Worm (Caenorhabditis elegans) whole organism, midembryonic: ENCODE measurements around the gene dpff-1.

ENCODE experiments used
- cog-1 ChIP-seq: sonication (generic microtip); optimal IDR thresholded peaks from 2 replicates; lab custom pipeline; 2016; ENCODE audit warnings: missing genetic modification characterization, missing compliant biosample characterization
- flt-1 ChIP-seq: fragments of 200-800 bp; sonication (Bioruptor generic); IDR thresholded peaks from 2 replicates; pipeline ENCODE4 v1.3.6; 2022; ENCODE audit warnings: missing genetic modification characterization, missing compliant biosample characterization
- klf-2 ChIP-seq: fragments of 200-800 bp; sonication (Bioruptor generic); conservative IDR thresholded peaks from 2 replicates; pipeline ENCODE4 v1.3.6; 2022; ENCODE audit warnings: missing genetic modification reagents, missing genetic modification characterization, missing compliant biosample characterization
- med-1 ChIP-seq: sonication (generic microtip); optimal IDR thresholded peaks from 2 replicates; lab custom pipeline; 2017; ENCODE audit warnings: missing genetic modification characterization, mild to moderate bottlenecking, missing compliant biosample characterization, antibody characterized with exemption, missing genetic modification reagents; ENCODE audit not compliant: insufficient read depth
- ref-1 ChIP-seq: fragments of 200-800 bp; sonication (Bioruptor generic); conservative IDR thresholded peaks from 2 replicates; pipeline ENCODE4 v1.3.6; 2022; ENCODE audit warnings: missing genetic modification reagents, missing genetic modification characterization, missing compliant biosample characterization
- tab-1 ChIP-seq: fragments of 200-800 bp; sonication (Bioruptor generic); IDR thresholded peaks from 2 replicates; pipeline ENCODE4 v1.3.6; 2022; ENCODE audit warnings: missing genetic modification characterization, missing compliant biosample characterization
- ztf-23 ChIP-seq: fragments of 200-800 bp; sonication (Bioruptor generic); IDR thresholded peaks from 2 replicates; pipeline ENCODE4 v1.3.6; 2022; ENCODE audit warnings: missing genetic modification reagents, missing genetic modification characterization, missing compliant biosample characterization
- ztf-29 ChIP-seq: fragments of 200-800 bp; sonication (Bioruptor generic); IDR thresholded peaks from 2 replicates; pipeline ENCODE4 v1.3.6; 2022; ENCODE audit warnings: missing genetic modification reagents, missing genetic modification characterization, missing compliant biosample characterization

ce11 chrIII:5895913-5896312, 10.2 kb downstream of the dpff-1 start, which contains the start of gene pxl-1:
- TF ChIP-seq tab-1 (GFP tag; lab: Robert Waterston, UW): no peak
- TF ChIP-seq flt-1 (GFP tag; lab: Robert Waterston, UW): no peak
- TF ChIP-seq klf-2 (GFP tag; lab: Robert Waterston, UW): no peak
- TF ChIP-seq cog-1 (tag; lab: Kevin White, UChicago): no peak
- no peak for TF ChIP-seq med-1 (GFP tag; lab: Kevin White, UChicago)
- no peak for TF ChIP-seq ztf-29
- no peak for TF ChIP-seq ztf-23
- no peak for TF ChIP-seq ref-1
